Worm (Caenorhabditis elegans): Measurements from ENCODE around the gene C01G10.14.
"Not testable (repeated sequence)": the region's sequence is repeated elsewhere in the genome, so short reads cannot be mapped to it uniquely, and the experiment has no call there.

- TF ChIP-seq nhr-12 (tag; optimal IDR thresholded peaks at IDR 0.05); lin-13 (GFP tag; optimal IDR thresholded peaks at IDR 0.05); pag-3 (tag; optimal IDR thresholded peaks at IDR 0.05; ENCODE audit: borderline replicate concordance, insufficient read depth); unc-62 (GFP tag; optimal IDR thresholded peaks at IDR 0.05): not testable (repeated sequence)
Observed at ce11 chrV:15105893-15106598, at the start of gene C01G10.14.
